Fruit fly (Drosophila melanogaster) whole organism, embryonic: ENCODE measurements around the gene E2f1.

Experiments used
- ATbp ChIP-seq: fragments of 200-800 bp; sonication (Bioruptor generic); optimal IDR thresholded peaks from 2 replicates; lab custom pipeline; 2017; ENCODE audit warnings: missing biosample characterization, mild to moderate bottlenecking, missing genetic modification characterization, missing genetic modification reagents
- Ada2b ChIP-seq: fragments of 200-800 bp; sonication (Bioruptor generic); IDR thresholded peaks from 2 replicates; pipeline ENCODE4 v1.3.6; 2022; ENCODE audit warnings: missing biosample characterization, missing genetic modification characterization
- Aef1 ChIP-seq: fragments of 200-800 bp; sonication (Bioruptor generic); IDR thresholded peaks from 3 replicates; pipeline ENCODE4 v1.3.6; 2022; ENCODE audit warnings: missing biosample characterization, missing genetic modification characterization
- Bgb ChIP-seq: fragments of 200-800 bp; sonication (Bioruptor generic); IDR thresholded peaks from 2 replicates; pipeline ENCODE4 v1.3.6; 2022; ENCODE audit warnings: missing biosample characterization, missing genetic modification characterization; ENCODE audit not compliant: partially characterized antibody
- CG13287 ChIP-seq: fragments of 200-800 bp; sonication (Bioruptor generic); IDR thresholded peaks from 2 replicates; pipeline ENCODE4 v1.3.6; 2022; ENCODE audit warnings: missing biosample characterization, missing genetic modification characterization; ENCODE audit not compliant: partially characterized antibody
- CG14965 ChIP-seq: fragments of 200-800 bp; sonication (Bioruptor generic); optimal IDR thresholded peaks from 2 replicates; lab custom pipeline; 2016; ENCODE audit warnings: missing biosample characterization, missing genetic modification characterization, borderline replicate concordance
- CG1647 ChIP-seq: fragments of 200-800 bp; sonication (Bioruptor generic); optimal IDR thresholded peaks from 3 replicates; lab custom pipeline; 2016; ENCODE audit warnings: missing biosample characterization, missing genetic modification characterization
- CG17361 ChIP-seq: fragments of 200-800 bp; sonication (Bioruptor generic); IDR thresholded peaks from 3 replicates; pipeline ENCODE4 v1.3.6; 2022; ENCODE audit warnings: missing biosample characterization, missing genetic modification characterization
- CG1792 ChIP-seq: fragments of 200-800 bp; sonication (Bioruptor generic); optimal IDR thresholded peaks from 2 replicates; lab custom pipeline; 2016; ENCODE audit warnings: missing biosample characterization, missing genetic modification characterization
- CG18476 ChIP-seq: fragments of 200-800 bp; sonication (Bioruptor generic); optimal IDR thresholded peaks from 2 replicates; lab custom pipeline; 2016; ENCODE audit warnings: missing biosample characterization, mild to moderate bottlenecking, missing genetic modification characterization
- CG2129 ChIP-seq: fragments of 200-800 bp; sonication (Bioruptor generic); IDR thresholded peaks from 2 replicates; pipeline ENCODE4 v1.3.6; 2022; ENCODE audit warnings: missing biosample characterization, missing genetic modification characterization; ENCODE audit not compliant: partially characterized antibody
- CG2875 ChIP-seq: fragments of 200-800 bp; sonication (Bioruptor generic); optimal IDR thresholded peaks from 2 replicates; lab custom pipeline; 2017; ENCODE audit warnings: missing biosample characterization, mild to moderate bottlenecking, missing genetic modification characterization, missing genetic modification reagents
- CG32772 ChIP-seq: fragments of 200-800 bp; sonication (Bioruptor generic); IDR thresholded peaks from 2 replicates; pipeline ENCODE4 v1.3.6; 2022; ENCODE audit warnings: missing biosample characterization, missing genetic modification characterization
- CG33557 ChIP-seq: fragments of 200-800 bp; sonication (Bioruptor generic); optimal IDR thresholded peaks from 2 replicates; lab custom pipeline; 2019; ENCODE audit warnings: missing biosample characterization, mild to moderate bottlenecking, missing genetic modification characterization, moderate library complexity
- CG34224 ChIP-seq: fragments of 200-800 bp; sonication (Bioruptor generic); IDR thresholded peaks from 3 replicates; pipeline ENCODE4 v1.3.6; 2022; ENCODE audit warnings: missing biosample characterization, missing genetic modification characterization; ENCODE audit not compliant: partially characterized antibody
- CG34376 ChIP-seq: fragments of 200-800 bp; sonication (Bioruptor generic); optimal IDR thresholded peaks from 2 replicates; lab custom pipeline; 2018; ENCODE audit warnings: missing biosample characterization, mild to moderate bottlenecking, missing genetic modification characterization
- CG3838 ChIP-seq: fragments of 200-800 bp; sonication (Bioruptor generic); optimal IDR thresholded peaks from 3 replicates; lab custom pipeline; 2016; ENCODE audit warnings: missing biosample characterization, missing genetic modification characterization
- CG7372 ChIP-seq: fragments of 200-800 bp; sonication (Bioruptor generic); IDR thresholded peaks from 2 replicates; pipeline ENCODE4 v1.3.6; 2022; ENCODE audit warnings: missing biosample characterization, missing genetic modification characterization
- CG8765 ChIP-seq: fragments of 200-800 bp; sonication (Bioruptor generic); IDR thresholded peaks from 2 replicates; pipeline ENCODE4 v1.3.6; 2022; ENCODE audit warnings: missing biosample characterization, missing genetic modification characterization
- CG9437 ChIP-seq: fragments of 200-800 bp; sonication (Bioruptor generic); optimal IDR thresholded peaks from 2 replicates; lab custom pipeline; 2018; ENCODE audit warnings: missing biosample characterization, mild to moderate bottlenecking, missing genetic modification characterization
- CoRest ChIP-seq: fragments of 200-800 bp; sonication (Bioruptor generic); optimal IDR thresholded peaks from 3 replicates; lab custom pipeline; 2018; ENCODE audit warnings: missing biosample characterization, mild to moderate bottlenecking, missing genetic modification characterization, moderate library complexity
- Dp ChIP-seq: fragments of 200-800 bp; sonication (Bioruptor generic); optimal IDR thresholded peaks from 2 replicates; lab custom pipeline; 2018; ENCODE audit warnings: missing biosample characterization, mild to moderate bottlenecking, missing genetic modification characterization, moderate library complexity
- Med ChIP-seq: fragments of 200-800 bp; sonication (Bioruptor generic); peaks from one replicate; lab custom pipeline; 2016; ENCODE audit warnings: missing biosample characterization, missing genetic modification characterization, mild to moderate bottlenecking, inconsistent platforms, moderate library complexity
- Nf-YA ChIP-seq: fragments of 200-800 bp; sonication (Bioruptor generic); IDR thresholded peaks from 2 replicates; pipeline ENCODE4 v1.3.6; 2022; ENCODE audit warnings: missing biosample characterization, missing genetic modification characterization
- Rfx ChIP-seq: fragments of 200-800 bp; sonication (Bioruptor generic); IDR thresholded peaks from 2 replicates; pipeline ENCODE4 v1.3.6; 2022; ENCODE audit warnings: missing biosample characterization, missing genetic modification characterization
- Sin3A ChIP-seq: fragments of >200 bp; optimal IDR thresholded peaks from 2 replicates; lab custom pipeline; 2018
- Stat92E ChIP-seq, 3 experiments: fragments of >200 bp in 2 of 3; fragments of 200-800 bp in 1 of 3; sonication (Bioruptor generic) in 1 of 3; optimal IDR thresholded peaks; 2 replicates each; lab custom pipeline; 2017 to 2019; ENCODE audit warnings: missing biosample characterization in 3 of 3, missing genetic modification characterization in 3 of 3, mild to moderate bottlenecking in 1 of 3, moderate library complexity in 1 of 3
- ap ChIP-seq: fragments of 200-800 bp; sonication (Bioruptor generic); IDR thresholded peaks from 2 replicates; pipeline ENCODE4 v1.3.6; 2022; ENCODE audit warnings: missing biosample characterization, missing genetic modification characterization
- ase ChIP-seq: fragments of 200-800 bp; sonication (Bioruptor generic); IDR thresholded peaks from 3 replicates; pipeline ENCODE4 v1.3.6; 2022; ENCODE audit warnings: missing biosample characterization, missing genetic modification characterization
- az2 ChIP-seq: fragments of 200-800 bp; sonication (Bioruptor generic); optimal IDR thresholded peaks from 3 replicates; lab custom pipeline; 2016; ENCODE audit warnings: missing biosample characterization, missing genetic modification characterization
- chif ChIP-seq, 2 experiments: fragments of 200-800 bp; sonication (Bioruptor generic); optimal IDR thresholded peaks; 3 replicates each; lab custom pipeline; 2016; ENCODE audit warnings: missing biosample characterization in 2 of 2, missing genetic modification characterization in 2 of 2
- chm ChIP-seq: fragments of 200-800 bp; sonication (Bioruptor generic); IDR thresholded peaks from 2 replicates; pipeline ENCODE4 v1.3.6; 2022; ENCODE audit warnings: missing biosample characterization, missing genetic modification characterization
- ci ChIP-seq: fragments of 200-800 bp; sonication (Bioruptor generic); IDR thresholded peaks from 3 replicates; pipeline ENCODE4 v1.3.6; 2022; ENCODE audit warnings: missing biosample characterization, missing genetic modification characterization
- crol ChIP-seq: fragments of 200-800 bp; sonication (Bioruptor generic); IDR thresholded peaks from 2 replicates; pipeline ENCODE4 v1.3.6; 2022; ENCODE audit warnings: missing biosample characterization, missing genetic modification characterization
- dimm ChIP-seq: fragments of 200-800 bp; sonication (Bioruptor generic); IDR thresholded peaks from 2 replicates; pipeline ENCODE4 v1.3.6; 2022; ENCODE audit warnings: missing biosample characterization, missing genetic modification characterization
- gcm ChIP-seq: fragments of 200-800 bp; sonication (Bioruptor generic); optimal IDR thresholded peaks from 2 replicates; lab custom pipeline; 2019; ENCODE audit warnings: missing biosample characterization, mild to moderate bottlenecking, missing genetic modification characterization, moderate library complexity
- hth ChIP-seq: fragments of >200 bp; optimal IDR thresholded peaks from 2 replicates; lab custom pipeline; 2017; ENCODE audit warnings: inconsistent platforms
- kah ChIP-seq: fragments of 200-800 bp; sonication (Bioruptor generic); optimal IDR thresholded peaks from 2 replicates; lab custom pipeline; 2018; ENCODE audit warnings: missing biosample characterization, mild to moderate bottlenecking, missing genetic modification characterization
- lola ChIP-seq, 3 experiments: fragments of >200 bp in 2 of 3; fragments of 200-800 bp in 1 of 3; sonication (Bioruptor generic) in 1 of 3; optimal IDR thresholded peaks; 2 replicates each; lab custom pipeline; 2017 to 2019; ENCODE audit warnings: missing biosample characterization in 3 of 3, missing genetic modification characterization in 3 of 3, mild to moderate bottlenecking in 1 of 3, moderate library complexity in 1 of 3
- mam ChIP-seq: fragments of 200-800 bp; sonication (Bioruptor generic); optimal IDR thresholded peaks from 3 replicates; lab custom pipeline; 2016; ENCODE audit warnings: missing biosample characterization, missing genetic modification characterization
- nau ChIP-seq: fragments of 200-800 bp; sonication (Bioruptor generic); optimal IDR thresholded peaks from 3 replicates; lab custom pipeline; 2017; ENCODE audit warnings: missing biosample characterization, mild to moderate bottlenecking, missing genetic modification characterization, missing genetic modification reagents
- pb ChIP-seq: fragments of 200-800 bp; sonication (Bioruptor generic); optimal IDR thresholded peaks from 3 replicates; lab custom pipeline; 2016; ENCODE audit warnings: missing biosample characterization, missing genetic modification characterization
- rib ChIP-seq: fragments of 200-800 bp; sonication (Bioruptor generic); IDR thresholded peaks from 2 replicates; pipeline ENCODE4 v1.3.6; 2022; ENCODE audit warnings: missing biosample characterization, missing genetic modification characterization
- sens ChIP-seq: fragments of 200-800 bp; sonication (Bioruptor generic); peaks from one replicate; lab custom pipeline; 2016; ENCODE audit warnings: missing biosample characterization, missing genetic modification characterization
- ssp ChIP-seq: fragments of 200-800 bp; sonication (Bioruptor generic); IDR thresholded peaks from 2 replicates; pipeline ENCODE4 v1.3.6; 2022; ENCODE audit warnings: missing biosample characterization, missing genetic modification characterization
- stc ChIP-seq: fragments of 200-800 bp; sonication (Bioruptor generic); IDR thresholded peaks from 2 replicates; pipeline ENCODE4 v1.3.6; 2022; ENCODE audit warnings: missing biosample characterization, missing genetic modification characterization
- tgo ChIP-seq: fragments of 200-800 bp; sonication (Bioruptor generic); IDR thresholded peaks from 3 replicates; pipeline ENCODE4 v1.3.6; 2022; ENCODE audit warnings: missing biosample characterization, missing genetic modification characterization
- ttk ChIP-seq: fragments of 200-800 bp; sonication (Bioruptor generic); IDR thresholded peaks from 2 replicates; pipeline ENCODE4 v2.1.2; 2022; ENCODE audit warnings: missing biosample characterization, missing genetic modification characterization
- yki ChIP-seq: fragments of >200 bp; optimal IDR thresholded peaks from 3 replicates; lab custom pipeline; 2018
- zen2 ChIP-seq: fragments of 200-800 bp; sonication (Bioruptor generic); IDR thresholded peaks from 3 replicates; pipeline ENCODE4 v1.3.6; 2022; ENCODE audit warnings: missing biosample characterization, missing genetic modification characterization; ENCODE audit not compliant: partially characterized antibody

E2f1 gene

dm6 chr3R:21589500-21590202, 71.0 kb downstream of the E2f1 start (continued):
- TF ChIP-seq ase (GFP tag; lab: Robert Waterston, UW) (no peak), Med (GFP tag; lab: Kevin White, UChicago) (peak; percentile 55), az2 (GFP tag; lab: Kevin White, UChicago) (no peak), CG7372 (no peak), crol (GFP tag; lab: Robert Waterston, UW) (peak; percentile 18; the same call in 1 of the 2 replicates), Bgb (GFP tag; lab: Robert Waterston, UW) (no peak; the same call in 1 of the 2 replicates), CG2129 (GFP tag; lab: Robert Waterston, UW) (no peak), ci (peak; percentile 61; the same call in 1 of the 3 replicates), pb (no peak), Nf-YA (no peak), ttk (GFP tag; lab: Robert Waterston, UW) (no peak), CG17361 (GFP tag; lab: Robert Waterston, UW) (0 out of 3 replicates have a peak, but pooled peaks have one; percentile 18), CG14965 (GFP tag; lab: Kevin White, UChicago) (no peak), CG32772 (GFP tag; lab: Robert Waterston, UW) (no peak), CG33557 (GFP tag; lab: Kevin White, UChicago) (peak; percentile 17), Sin3A (lab: Kevin White, UChicago) (no peak), CG13287 (GFP tag; lab: Robert Waterston, UW) (no peak), Stat92E (GFP tag; optimal IDR thresholded peaks at IDR 0.05; lab: Kevin White, UChicago) (no peak), lola (GFP tag; optimal IDR thresholded peaks at IDR 0.05; lab: Kevin White, UChicago) (no peak), CG34224 (GFP tag; lab: Robert Waterston, UW) (no peak), CG3838 (no peak), sens (GFP tag; lab: Kevin White, UChicago) (peak; percentile 85), yki (lab: Kevin White, UChicago) (no peak), CG2875 (GFP tag; lab: Kevin White, UChicago) (no peak), dimm (no peak), CoRest (tag; lab: Kevin White, UChicago) (peak; percentile 27), Ada2b (GFP tag; lab: Robert Waterston, UW) (peak; percentile 45; the same call in 1 of the 2 replicates), kah (GFP tag; lab: Kevin White, UChicago) (no peak), ATbp (GFP tag; lab: Kevin White, UChicago) (no peak), rib (no peak; the same call in 1 of the 2 replicates), zen2 (GFP tag; lab: Robert Waterston, UW) (no peak; the same call in 2 of the 3 replicates), CG18476 (GFP tag; lab: Kevin White, UChicago) (no peak), Aef1 (GFP tag; lab: Robert Waterston, UW) (peak; percentile 40; the same call in 1 of the 3 replicates), ssp (GFP tag; lab: Robert Waterston, UW) (no peak), chif (GFP tag; optimal IDR thresholded peaks at IDR 0.05; lab: Kevin White, UChicago) (peak in 1 of 2 experiments; percentile 22), Dp (GFP tag; lab: Kevin White, UChicago) (no peak), Rfx (GFP tag; lab: Robert Waterston, UW) (peak; percentile 22; the same call in 1 of the 2 replicates), tgo (GFP tag; lab: Robert Waterston, UW) (peak; percentile 42; the same call in 1 of the 3 replicates), chm (peak; percentile 31; the same call in 1 of the 2 replicates), gcm (GFP tag; lab: Kevin White, UChicago) (no peak), hth (no peak), nau (peak; percentile 22), ap (GFP tag; lab: Robert Waterston, UW) (no peak), stc (GFP tag; lab: Robert Waterston, UW) (peak; percentile 29; the same call in 1 of the 2 replicates), CG1647 (GFP tag; lab: Kevin White, UChicago) (no peak), mam (GFP tag; lab: Kevin White, UChicago) (no peak), CG8765 (GFP tag; lab: Robert Waterston, UW) (no peak), CG34376 (GFP tag; lab: Kevin White, UChicago) (no peak), CG1792 (GFP tag; lab: Kevin White, UChicago) (no peak), CG9437 (GFP tag; lab: Kevin White, UChicago) (no peak)
